Fruit fly (Drosophila melanogaster) whole organism, adult: Measurements from ENCODE around the gene IP3K1.

Experiments
- CG11617 ChIP-seq: fragments of 200-800 bp; sonication (Bioruptor generic); optimal IDR thresholded peaks from 2 replicates; lab custom pipeline; 2017; ENCODE audit warnings: mild to moderate bottlenecking, missing biosample characterization, missing genetic modification reagents, missing genetic modification characterization
- CG12768 ChIP-seq: fragments of 200-800 bp; sonication (Bioruptor generic); optimal IDR thresholded peaks from 2 replicates; lab custom pipeline; 2017; ENCODE audit warnings: missing biosample characterization, missing genetic modification characterization, mild to moderate bottlenecking, moderate library complexity, missing genetic modification reagents
- CG14711 ChIP-seq: fragments of 200-800 bp; sonication (Bioruptor generic); optimal IDR thresholded peaks from 2 replicates; lab custom pipeline; 2018; ENCODE audit warnings: missing biosample characterization, mild to moderate bottlenecking, missing genetic modification characterization, moderate library complexity
- CG1620 ChIP-seq: fragments of 200-800 bp; sonication (Bioruptor generic); optimal IDR thresholded peaks from 2 replicates; lab custom pipeline; 2016; ENCODE audit warnings: missing biosample characterization, missing genetic modification characterization
- CG33017 ChIP-seq: fragments of 200-800 bp; sonication (Bioruptor generic); optimal IDR thresholded peaks from 2 replicates; lab custom pipeline; 2018; ENCODE audit warnings: missing biosample characterization, mild to moderate bottlenecking, missing genetic modification characterization, moderate library complexity
- CG7101 ChIP-seq: fragments of 200-800 bp; sonication (Bioruptor generic); optimal IDR thresholded peaks from 2 replicates; lab custom pipeline; 2018; ENCODE audit warnings: missing biosample characterization, mild to moderate bottlenecking, missing genetic modification characterization, moderate library complexity
- Clk ChIP-seq: fragments of 200-800 bp; sonication (Bioruptor generic); optimal IDR thresholded peaks from 2 replicates; lab custom pipeline; 2017; ENCODE audit warnings: missing biosample characterization, missing genetic modification characterization
- Hr96 ChIP-seq: fragments of 200-800 bp; sonication (Bioruptor generic); optimal IDR thresholded peaks from 2 replicates; lab custom pipeline; 2016; ENCODE audit warnings: missing biosample characterization, missing genetic modification characterization
- Mnt ChIP-seq: fragments of 200-800 bp; sonication (Bioruptor generic); optimal IDR thresholded peaks from 2 replicates; lab custom pipeline; 2016; ENCODE audit warnings: missing biosample characterization, mild to moderate bottlenecking, missing genetic modification characterization
- bab1 ChIP-seq: fragments of 200-800 bp; sonication (Bioruptor generic); optimal IDR thresholded peaks from 3 replicates; lab custom pipeline; 2019; ENCODE audit warnings: missing biosample characterization, mild to moderate bottlenecking, missing genetic modification characterization, moderate library complexity
- cic ChIP-seq: fragments of 200-800 bp; sonication (Bioruptor generic); optimal IDR thresholded peaks from 2 replicates; lab custom pipeline; 2017; ENCODE audit warnings: missing biosample characterization, mild to moderate bottlenecking, missing genetic modification characterization, moderate library complexity
- kay ChIP-seq: fragments of 200-800 bp; sonication (Bioruptor generic); peaks from one replicate; lab custom pipeline; 2016; ENCODE audit warnings: missing biosample characterization, missing genetic modification characterization, borderline replicate concordance
- toe ChIP-seq: fragments of 200-800 bp; sonication (Bioruptor generic); optimal IDR thresholded peaks from 2 replicates; lab custom pipeline; 2016; ENCODE audit warnings: missing biosample characterization, missing genetic modification characterization

Gene IP3K1

dm6 chr2L:9828867-9829266 lies 46.7 kb downstream of the IP3K1 start:
- no peak for TF ChIP-seq Hr96

dm6 chr2L:9836767-9837166 lies 54.6 kb downstream of the IP3K1 start:
- TF ChIP-seq bab1 (no peak), Clk (no peak), CG12768 (GFP tag; lab: Kevin White, UChicago) (no peak), CG1620 (no peak), toe (GFP tag; lab: Kevin White, UChicago) (no peak), CG33017 (tag; lab: Kevin White, UChicago) (no peak), CG11617 (GFP tag; lab: Kevin White, UChicago) (no peak), kay (GFP tag; lab: Kevin White, UChicago) (no peak), Mnt (GFP tag; lab: Kevin White, UChicago) (no peak), CG7101 (no peak), CG14711 (tag; lab: Kevin White, UChicago) (no peak), cic (no peak)
